Fruit fly (Drosophila melanogaster) whole organism, embryonic: ENCODE measurements around the gene Hrb27C.
A peak's percentile ranks its signal among the peaks of the same experiment; 100 is the strongest.

Experiments
- Asciz ChIP-seq: fragments of 200-800 bp; sonication (Bioruptor generic); optimal IDR thresholded peaks from 2 replicates; lab custom pipeline; 2017; ENCODE audit warnings: missing biosample characterization, mild to moderate bottlenecking, missing genetic modification characterization, missing genetic modification reagents
- BtbVII ChIP-seq: fragments of 200-800 bp; sonication (Bioruptor generic); optimal IDR thresholded peaks from 3 replicates; lab custom pipeline; 2017; ENCODE audit warnings: missing biosample characterization, mild to moderate bottlenecking, missing genetic modification characterization
- CG10147 ChIP-seq: fragments of 200-800 bp; sonication (Bioruptor generic); optimal IDR thresholded peaks from 2 replicates; lab custom pipeline; 2019; ENCODE audit warnings: missing biosample characterization, mild to moderate bottlenecking, missing genetic modification characterization, moderate library complexity
- CG10366 ChIP-seq: fragments of 200-800 bp; sonication (Bioruptor generic); IDR thresholded peaks from 2 replicates; pipeline ENCODE4 v1.3.6; 2022; ENCODE audit warnings: missing biosample characterization, missing genetic modification characterization
- CG10462 ChIP-seq: fragments of 200-800 bp; sonication (Bioruptor generic); optimal IDR thresholded peaks from 2 replicates; lab custom pipeline; 2016; ENCODE audit warnings: missing biosample characterization, missing genetic modification characterization
- CG11085 ChIP-seq: fragments of 200-800 bp; sonication (Bioruptor generic); IDR thresholded peaks from 2 replicates; pipeline ENCODE4 v1.3.6; 2022; ENCODE audit warnings: missing biosample characterization, missing genetic modification characterization
- CG13296 ChIP-seq: fragments of 200-800 bp; sonication (Bioruptor generic); optimal IDR thresholded peaks from 3 replicates; lab custom pipeline; 2018; ENCODE audit warnings: missing biosample characterization, mild to moderate bottlenecking, missing genetic modification characterization
- CG13894 ChIP-seq: fragments of 200-800 bp; sonication (Bioruptor generic); optimal IDR thresholded peaks from 3 replicates; lab custom pipeline; 2018; ENCODE audit warnings: missing biosample characterization, mild to moderate bottlenecking, missing genetic modification characterization, moderate library complexity
- CG1647 ChIP-seq: fragments of 200-800 bp; sonication (Bioruptor generic); optimal IDR thresholded peaks from 3 replicates; lab custom pipeline; 2016; ENCODE audit warnings: missing biosample characterization, missing genetic modification characterization
- CG17186 ChIP-seq: fragments of 200-800 bp; sonication (Bioruptor generic); optimal IDR thresholded peaks from 3 replicates; lab custom pipeline; 2017; ENCODE audit warnings: missing biosample characterization, missing genetic modification reagents, missing genetic modification characterization
- CG17385 ChIP-seq: fragments of 200-800 bp; sonication (Bioruptor generic); optimal IDR thresholded peaks from 3 replicates; lab custom pipeline; 2018; ENCODE audit warnings: missing biosample characterization, mild to moderate bottlenecking, missing genetic modification characterization
- CG2712 ChIP-seq: fragments of 200-800 bp; optimal IDR thresholded peaks from 3 replicates; lab custom pipeline; 2019; ENCODE audit warnings: missing biosample characterization, mild to moderate bottlenecking, missing genetic modification characterization, moderate library complexity
- CG34422 ChIP-seq: fragments of 200-800 bp; sonication (Bioruptor generic); IDR thresholded peaks from 3 replicates; pipeline ENCODE4 v1.3.6; 2022; ENCODE audit warnings: missing biosample characterization, missing genetic modification characterization
- CG42726 ChIP-seq: fragments of 200-800 bp; sonication (Bioruptor generic); IDR thresholded peaks from 2 replicates; pipeline ENCODE4 v1.3.6; 2022; ENCODE audit warnings: missing biosample characterization, missing genetic modification characterization; ENCODE audit not compliant: partially characterized antibody
- CG4360 ChIP-seq: fragments of 200-800 bp; sonication (Bioruptor generic); IDR thresholded peaks from 2 replicates; pipeline ENCODE4 v1.3.6; 2022; ENCODE audit warnings: missing biosample characterization, missing genetic modification characterization
- CG5953 ChIP-seq: fragments of 200-800 bp; sonication (Bioruptor generic); IDR thresholded peaks from 2 replicates; pipeline ENCODE4 v1.3.6; 2022; ENCODE audit warnings: missing biosample characterization, missing genetic modification characterization
- CG6272 ChIP-seq: fragments of 200-800 bp; sonication (Bioruptor generic); IDR thresholded peaks from 2 replicates; pipeline ENCODE4 v1.3.6; 2022; ENCODE audit warnings: missing biosample characterization, missing genetic modification characterization
- CG6813 ChIP-seq: fragments of 200-800 bp; sonication (Bioruptor generic); optimal IDR thresholded peaks from 2 replicates; lab custom pipeline; 2017; ENCODE audit warnings: missing biosample characterization, missing genetic modification characterization, mild to moderate bottlenecking, moderate library complexity, missing genetic modification reagents
- Dek ChIP-seq: fragments of 200-800 bp; sonication (Bioruptor generic); optimal IDR thresholded peaks from 3 replicates; lab custom pipeline; 2019; ENCODE audit warnings: missing biosample characterization, mild to moderate bottlenecking, missing genetic modification characterization, moderate library complexity
- Dref ChIP-seq: fragments of 200-800 bp; sonication (Bioruptor generic); IDR thresholded peaks from 2 replicates; pipeline ENCODE4 v1.3.6; 2022; ENCODE audit warnings: missing biosample characterization, missing genetic modification characterization
- Drgx ChIP-seq: fragments of 200-800 bp; sonication (Bioruptor generic); IDR thresholded peaks from 2 replicates; pipeline ENCODE4 v1.3.6; 2022; ENCODE audit warnings: missing biosample characterization, missing genetic modification characterization
- Hr39 ChIP-seq: fragments of >200 bp; optimal IDR thresholded peaks from 2 replicates; lab custom pipeline; 2017
- MTF-1 ChIP-seq: fragments of 200-800 bp; sonication (Bioruptor generic); optimal IDR thresholded peaks from 2 replicates; lab custom pipeline; 2018; ENCODE audit warnings: missing biosample characterization, mild to moderate bottlenecking, missing genetic modification characterization, borderline replicate concordance
- Med ChIP-seq: fragments of 200-800 bp; sonication (Bioruptor generic); peaks from one replicate; lab custom pipeline; 2016; ENCODE audit warnings: missing biosample characterization, missing genetic modification characterization, mild to moderate bottlenecking, inconsistent platforms, moderate library complexity
- Rfx ChIP-seq: fragments of 200-800 bp; sonication (Bioruptor generic); IDR thresholded peaks from 2 replicates; pipeline ENCODE4 v1.3.6; 2022; ENCODE audit warnings: missing biosample characterization, missing genetic modification characterization
- Scr ChIP-seq: fragments of 200-800 bp; sonication (Bioruptor generic); IDR thresholded peaks from 2 replicates; pipeline ENCODE4 v1.3.6; 2022; ENCODE audit warnings: missing biosample characterization, missing genetic modification characterization; ENCODE audit not compliant: partially characterized antibody
- Sin3A ChIP-seq: fragments of >200 bp; optimal IDR thresholded peaks from 2 replicates; lab custom pipeline; 2018
- Spps ChIP-seq: fragments of 200-800 bp; sonication (Bioruptor generic); optimal IDR thresholded peaks from 2 replicates; lab custom pipeline; 2018; ENCODE audit warnings: missing biosample characterization, mild to moderate bottlenecking, missing genetic modification characterization
- TFAM ChIP-seq: fragments of 200-800 bp; sonication (Bioruptor generic); optimal IDR thresholded peaks from 2 replicates; lab custom pipeline; 2017; ENCODE audit warnings: missing biosample characterization, missing genetic modification characterization, inconsistent platforms
- Vsx1 ChIP-seq: fragments of 200-800 bp; sonication (Bioruptor generic); optimal IDR thresholded peaks from 2 replicates; lab custom pipeline; 2017; ENCODE audit warnings: missing biosample characterization, mild to moderate bottlenecking, missing genetic modification characterization, missing genetic modification reagents
- ash1 ChIP-seq: fragments of 200-800 bp; sonication (Bioruptor generic); optimal IDR thresholded peaks from 2 replicates; lab custom pipeline; 2018; ENCODE audit warnings: missing biosample characterization, mild to moderate bottlenecking, missing genetic modification characterization
- ato ChIP-seq: fragments of 200-800 bp; sonication (Bioruptor generic); IDR thresholded peaks from 2 replicates; pipeline ENCODE4 v1.3.6; 2022; ENCODE audit warnings: missing biosample characterization, missing genetic modification characterization; ENCODE audit not compliant: partially characterized antibody
- bbx ChIP-seq: fragments of 200-800 bp; sonication (Bioruptor generic); IDR thresholded peaks from 2 replicates; pipeline ENCODE4 v1.3.6; 2022; ENCODE audit warnings: missing biosample characterization, missing genetic modification characterization; ENCODE audit not compliant: partially characterized antibody
- bsh ChIP-seq, 2 experiments: fragments of 200-800 bp; sonication (Bioruptor generic); optimal IDR thresholded peaks; 2 replicates each; lab custom pipeline; 2017 to 2018; ENCODE audit warnings: mild to moderate bottlenecking in 2 of 2, missing biosample characterization in 2 of 2, missing genetic modification characterization in 2 of 2, moderate library complexity in 1 of 2
- chif ChIP-seq, 2 experiments: fragments of 200-800 bp; sonication (Bioruptor generic); optimal IDR thresholded peaks; 3 replicates each; lab custom pipeline; 2016; ENCODE audit warnings: missing biosample characterization in 2 of 2, missing genetic modification characterization in 2 of 2
- croc ChIP-seq: fragments of 200-800 bp; sonication (Bioruptor generic); conservative IDR thresholded peaks from 3 replicates; pipeline ENCODE4 v1.3.6; 2022; ENCODE audit warnings: missing biosample characterization, missing genetic modification characterization
- gro ChIP-seq: fragments of 200-800 bp; sonication (Bioruptor generic); optimal IDR thresholded peaks from 2 replicates; lab custom pipeline; 2016; ENCODE audit warnings: missing biosample characterization, missing genetic modification characterization
- gt ChIP-seq: fragments of 200-800 bp; sonication (Bioruptor generic); IDR thresholded peaks from 2 replicates; pipeline ENCODE4 v1.3.6; 2022; ENCODE audit warnings: missing biosample characterization, missing genetic modification characterization
- hb ChIP-seq: fragments of 200-800 bp; sonication (Bioruptor generic); IDR thresholded peaks from 3 replicates; pipeline ENCODE4 v1.3.6; 2022; ENCODE audit warnings: missing biosample characterization, missing genetic modification characterization; ENCODE audit not compliant: partially characterized antibody
- hbn ChIP-seq: fragments of 200-800 bp; sonication (Bioruptor generic); IDR thresholded peaks from 2 replicates; pipeline ENCODE4 v1.3.6; 2022; ENCODE audit warnings: missing biosample characterization, missing genetic modification characterization; ENCODE audit not compliant: partially characterized antibody
- ind ChIP-seq: fragments of 200-800 bp; sonication (Bioruptor generic); optimal IDR thresholded peaks from 3 replicates; lab custom pipeline; 2016; ENCODE audit warnings: missing biosample characterization, missing genetic modification characterization
- inv ChIP-seq: fragments of 200-800 bp; sonication (Bioruptor generic); IDR thresholded peaks from 2 replicates; pipeline ENCODE4 v1.3.6; 2022; ENCODE audit warnings: missing biosample characterization, missing genetic modification characterization; ENCODE audit not compliant: partially characterized antibody
- lilli ChIP-seq: fragments of 200-800 bp; sonication (Bioruptor generic); optimal IDR thresholded peaks from 3 replicates; lab custom pipeline; 2016; ENCODE audit warnings: missing biosample characterization, missing genetic modification characterization
- mld ChIP-seq: fragments of 200-800 bp; sonication (Bioruptor generic); IDR thresholded peaks from 3 replicates; pipeline ENCODE4 v1.3.6; 2022; ENCODE audit warnings: missing biosample characterization, missing genetic modification characterization; ENCODE audit not compliant: partially characterized antibody
- salm ChIP-seq: fragments of 200-800 bp; sonication (Bioruptor generic); optimal IDR thresholded peaks from 2 replicates; lab custom pipeline; 2018; ENCODE audit warnings: missing biosample characterization, mild to moderate bottlenecking, missing genetic modification characterization
- seq ChIP-seq: fragments of 200-800 bp; sonication (Bioruptor generic); IDR thresholded peaks from 2 replicates; pipeline ENCODE4 v1.3.6; 2022; ENCODE audit warnings: missing biosample characterization, missing genetic modification characterization
- sqz ChIP-seq: fragments of 200-800 bp; sonication (Bioruptor generic); optimal IDR thresholded peaks from 3 replicates; lab custom pipeline; 2018; ENCODE audit warnings: missing biosample characterization, mild to moderate bottlenecking, missing genetic modification characterization
- tgo ChIP-seq: fragments of 200-800 bp; sonication (Bioruptor generic); IDR thresholded peaks from 3 replicates; pipeline ENCODE4 v1.3.6; 2022; ENCODE audit warnings: missing biosample characterization, missing genetic modification characterization
- tin ChIP-seq: fragments of 200-800 bp; sonication (Bioruptor generic); optimal IDR thresholded peaks from 3 replicates; lab custom pipeline; 2016; ENCODE audit warnings: missing biosample characterization, missing genetic modification characterization
- tna ChIP-seq: fragments of 200-800 bp; sonication (Bioruptor generic); IDR thresholded peaks from 2 replicates; pipeline ENCODE4 v1.3.6; 2022; ENCODE audit warnings: missing biosample characterization, missing genetic modification characterization; ENCODE audit not compliant: partially characterized antibody

Hrb27C gene

DNA sequence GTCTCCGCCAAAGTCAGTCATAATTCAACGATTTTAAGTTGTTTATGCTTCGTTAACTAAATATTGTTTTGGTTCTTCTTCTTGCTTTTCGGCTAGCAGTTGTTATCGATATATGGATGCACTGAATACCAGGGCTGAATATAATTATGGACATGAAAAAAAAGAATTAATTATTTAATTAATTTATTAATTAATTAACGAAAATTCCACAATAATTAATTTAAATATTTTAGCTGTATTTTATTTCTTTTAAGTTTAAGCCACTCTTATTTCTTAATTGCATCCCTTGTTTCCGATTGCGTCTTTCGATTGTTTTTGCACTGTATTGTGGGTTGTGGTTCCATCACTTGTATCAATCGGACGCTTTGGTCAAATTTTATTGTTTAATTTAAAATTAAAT is 29.6 kb downstream of the Hrb27C start, which contains the start of the genes Gas41 and SA1 (continued):
- TF ChIP-seq CG6272 (GFP tag; lab: Robert Waterston, UW) (peak; percentile 96), CG13894 (tag; lab: Kevin White, UChicago) (peak; percentile 91), bsh (GFP tag; optimal IDR thresholded peaks at IDR 0.05; lab: Kevin White, UChicago) (peak in 1 of 2 experiments; percentile 22), inv (GFP tag; lab: Robert Waterston, UW) (peak; percentile 61; the same call in 1 of the 2 replicates), Med (GFP tag; lab: Kevin White, UChicago) (peak; percentile 87), Rfx (GFP tag; lab: Robert Waterston, UW) (no peak), ash1 (GFP tag; lab: Kevin White, UChicago) (no peak), ato (peak; percentile 57; the same call in 1 of the 2 replicates), CG10462 (GFP tag; lab: Kevin White, UChicago) (peak; percentile 66), mld (GFP tag; lab: Robert Waterston, UW) (peak; percentile 48; the same call in 1 of the 3 replicates), chif (GFP tag; optimal IDR thresholded peaks at IDR 0.05; lab: Kevin White, UChicago) (peak; percentile 24 to 44), Vsx1 (GFP tag; lab: Kevin White, UChicago) (no peak), CG10366 (no peak), gt (GFP tag; lab: Robert Waterston, UW) (peak; percentile 58; the same call in 1 of the 2 replicates), salm (tag; lab: Kevin White, UChicago) (peak; percentile 56), CG5953 (GFP tag; lab: Robert Waterston, UW) (no peak), MTF-1 (GFP tag; lab: Kevin White, UChicago) (peak; percentile 63), TFAM (no peak), Dek (peak; percentile 93), CG17385 (GFP tag; lab: Kevin White, UChicago) (peak; percentile 99), hbn (GFP tag; lab: Robert Waterston, UW) (peak; percentile 68; the same call in 1 of the 2 replicates), CG34422 (peak; percentile 95), CG13296 (GFP tag; lab: Kevin White, UChicago) (peak; percentile 88), CG6813 (peak; percentile 40), Drgx (GFP tag; lab: Robert Waterston, UW) (peak; percentile 86), CG1647 (GFP tag; lab: Kevin White, UChicago) (peak; percentile 10), CG2712 (tag; lab: Kevin White, UChicago) (peak; percentile 96), hb (GFP tag; lab: Robert Waterston, UW) (peak; percentile 69), gro (GFP tag; lab: Kevin White, UChicago) (peak; percentile 41), Scr (GFP tag; lab: Robert Waterston, UW) (peak; percentile 73), Dref (GFP tag; lab: Robert Waterston, UW) (peak; percentile 76), tgo (GFP tag; lab: Robert Waterston, UW) (no peak), CG17186 (GFP tag; lab: Kevin White, UChicago) (peak; percentile 72), lilli (GFP tag; lab: Kevin White, UChicago) (peak; percentile 89), croc (GFP tag; lab: Robert Waterston, UW) (peak; percentile 66), ind (GFP tag; lab: Kevin White, UChicago) (peak; percentile 92), seq (GFP tag; lab: Robert Waterston, UW) (peak; percentile 55; the same call in 1 of the 2 replicates), sqz (no peak), Sin3A (lab: Kevin White, UChicago) (no peak), tin (peak; percentile 15), Spps (tag; lab: Kevin White, UChicago) (peak; percentile 87), CG10147 (GFP tag; lab: Kevin White, UChicago) (no peak), tna (GFP tag; lab: Robert Waterston, UW) (0 out of 2 replicates have a peak, but pooled peaks have one; percentile 7), CG11085 (GFP tag; lab: Robert Waterston, UW) (peak; percentile 89), bbx (GFP tag; lab: Robert Waterston, UW) (peak; percentile 62; the same call in 1 of the 2 replicates), CG42726 (GFP tag; lab: Robert Waterston, UW) (0 out of 2 replicates have a peak, but pooled peaks have one; percentile 57), Hr39 (no peak), Asciz (GFP tag; lab: Kevin White, UChicago) (peak; percentile 71), BtbVII (GFP tag; lab: Kevin White, UChicago) (peak; percentile 71), CG4360 (GFP tag; lab: Robert Waterston, UW) (0 out of 2 replicates have a peak, but pooled peaks have one; percentile 35)
